Fruit fly (Drosophila melanogaster): Measurements from ENCODE around the gene CG6171.
A peak's percentile ranks its signal among the peaks of the same experiment; 100 is the strongest.

CG6171 gene

DNA sequence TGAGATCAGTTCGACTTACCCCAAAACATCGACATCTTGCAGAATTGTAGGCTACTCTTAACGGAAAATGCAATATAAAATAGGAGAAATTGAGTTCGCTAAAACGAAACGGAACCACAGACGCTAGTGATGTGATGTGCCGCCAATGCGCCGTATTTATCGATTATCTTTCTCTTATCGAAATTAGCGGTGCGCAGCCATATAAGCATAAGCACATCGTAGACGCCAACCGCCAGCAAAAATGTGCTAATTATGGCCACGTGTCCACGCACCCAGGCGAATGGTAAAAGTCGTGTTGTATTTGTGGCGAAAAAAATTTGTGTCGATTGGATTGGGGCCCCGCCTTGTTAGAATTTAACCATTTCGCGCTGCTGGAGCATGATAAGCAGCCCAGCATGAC is 30.7 kb downstream of the CG6171 start, which contains the start of the genes Fkbp39 and Cyfip (continued):
- no peak for TF ChIP-seq dmrt99B (tag; optimal IDR thresholded peaks at IDR 0.05)
- peak; percentile 36 for TF ChIP-seq Six4 (GFP tag; optimal IDR thresholded peaks at IDR 0.05)
- no peak for TF ChIP-seq z (GFP tag; IDR thresholded peaks at IDR 0.05)
- TF ChIP-seq dan (GFP tag; IDR thresholded peaks at IDR 0.05), result no peak
- TF ChIP-seq nerfin-1 (tag; optimal IDR thresholded peaks at IDR 0.05), result no peak
- no peak for TF ChIP-seq Sox100B (GFP tag; optimal IDR thresholded peaks at IDR 0.05)
- TF ChIP-seq CG16779 (GFP tag; IDR thresholded peaks at IDR 0.05), result no peak
- no peak for TF ChIP-seq CG8388 (GFP tag; optimal IDR thresholded peaks at IDR 0.05)
- TF ChIP-seq Sry-δ (GFP tag; optimal IDR thresholded peaks at IDR 0.05), result peak; percentile 100
- no peak for TF ChIP-seq Nf-YC (tag; optimal IDR thresholded peaks at IDR 0.05)
- 0 out of 3 replicates have a peak, but pooled peaks have one; percentile 21 for TF ChIP-seq dysf (GFP tag; IDR thresholded peaks at IDR 0.05)
- no peak for TF ChIP-seq nom (GFP tag; optimal IDR thresholded peaks at IDR 0.05)
- TF ChIP-seq BEAF-32 (GFP tag; optimal IDR thresholded peaks at IDR 0.05), result peak; percentile 82
- TF ChIP-seq CG11504 (tag; optimal IDR thresholded peaks at IDR 0.05), result no peak
- TF ChIP-seq grau (tag; optimal IDR thresholded peaks at IDR 0.05), result peak; percentile 48
- no peak for TF ChIP-seq ac (GFP tag; optimal IDR thresholded peaks at IDR 0.05)
- no peak for TF ChIP-seq Oli (tag; optimal IDR thresholded peaks at IDR 0.05)
- peak; percentile 21 for TF ChIP-seq CG17359 (tag; optimal IDR thresholded peaks at IDR 0.05)
- peak; percentile 18 for TF ChIP-seq CG2202 (tag; optimal IDR thresholded peaks at IDR 0.05)
- TF ChIP-seq CG4424 (GFP tag; optimal IDR thresholded peaks at IDR 0.05), result no peak
- no peak for TF ChIP-seq grn (GFP tag; optimal IDR thresholded peaks at IDR 0.05)
- no peak for TF ChIP-seq scrt (GFP tag; optimal IDR thresholded peaks at IDR 0.05)
- no peak for TF ChIP-seq gsb (GFP tag; IDR thresholded peaks at IDR 0.05)
- peak; percentile 91 for TF ChIP-seq HmgZ (tag; optimal IDR thresholded peaks at IDR 0.05)
- peak; percentile 74; the same call in 2 of the 3 replicates for TF ChIP-seq CG11560 (tag; IDR thresholded peaks at IDR 0.05)
- TF ChIP-seq vfl (GFP tag; optimal IDR thresholded peaks at IDR 0.05), result peak; percentile 61
- TF ChIP-seq CG3838 (GFP tag; optimal IDR thresholded peaks at IDR 0.05), result no peak
- peak; percentile 26 for TF ChIP-seq bigmax (GFP tag; optimal IDR thresholded peaks at IDR 0.05)
- TF ChIP-seq aop (GFP tag; IDR thresholded peaks at IDR 0.05), result no peak
- peak; percentile 39 for TF ChIP-seq CG3163 (GFP tag; optimal IDR thresholded peaks at IDR 0.05)
- no peak for TF ChIP-seq Hey (tag; optimal IDR thresholded peaks at IDR 0.05)
- TF ChIP-seq CG3065 (GFP tag; optimal IDR thresholded peaks at IDR 0.05), result no peak
- TF ChIP-seq vvl (GFP tag; IDR thresholded peaks at IDR 0.05), result peak; percentile 66; the same call in 1 of the 2 replicates
- TF ChIP-seq CG11695 (GFP tag; IDR thresholded peaks at IDR 0.05), result no peak
- TF ChIP-seq CG4707 (GFP tag; optimal IDR thresholded peaks at IDR 0.05), result no peak
- peak; percentile 80 for TF ChIP-seq HLH4C (GFP tag; IDR thresholded peaks at IDR 0.05; ENCODE audit: partially characterized antibody)
- TF ChIP-seq rib (GFP tag; IDR thresholded peaks at IDR 0.05), result peak; percentile 70; the same call in 1 of the 2 replicates
- TF ChIP-seq tx (GFP tag; optimal IDR thresholded peaks at IDR 0.05), result peak; percentile 59
- peak; percentile 22 for TF ChIP-seq CG1792 (GFP tag; optimal IDR thresholded peaks at IDR 0.05)
- peak; percentile 19 for TF ChIP-seq Bdp1 (GFP tag; optimal IDR thresholded peaks at IDR 0.05)
- TF ChIP-seq CG11398 (GFP tag; optimal IDR thresholded peaks at IDR 0.05), result no peak
- TF ChIP-seq CG9932 (GFP tag; IDR thresholded peaks at IDR 0.05), result peak; percentile 71
- no peak for TF ChIP-seq CG5180 (GFP tag; optimal IDR thresholded peaks at IDR 0.05)
- TF ChIP-seq crol (GFP tag; IDR thresholded peaks at IDR 0.05), result 0 out of 2 replicates have a peak, but pooled peaks have one; percentile 5
- TF ChIP-seq Pdp1 (GFP tag; optimal IDR thresholded peaks at IDR 0.05), result peak; percentile 30 to 90
- TF ChIP-seq org-1 (GFP tag; optimal IDR thresholded peaks at IDR 0.05), result no peak
- no peak for TF ChIP-seq croc (GFP tag; conservative IDR thresholded peaks at IDR 0.05)
- TF ChIP-seq CG12155 (GFP tag; optimal IDR thresholded peaks at IDR 0.05), result peak; percentile 55
- TF ChIP-seq CG34224 (GFP tag; IDR thresholded peaks at IDR 0.05; ENCODE audit: partially characterized antibody), result peak; percentile 82
- TF ChIP-seq CG9797 (GFP tag; optimal IDR thresholded peaks at IDR 0.05), result peak; percentile 87
- TF ChIP-seq Antp (GFP tag; optimal IDR thresholded peaks at IDR 0.05), result peak; percentile 63

All from whole organism, embryonic.